Worm (Caenorhabditis elegans) whole organism, early embryonic: ENCODE results near the gene R07E5.7.

Experiments
- F13C5.2 ChIP-seq: sonication (generic microtip); optimal IDR thresholded peaks from 2 replicates; lab custom pipeline; 2017; ENCODE audit warnings: mild to moderate bottlenecking, missing genetic modification characterization, inconsistent platforms, missing compliant biosample characterization
- ama-1 ChIP-seq: fragments of 150-350 bp; optimal IDR thresholded peaks from 2 replicates; lab custom pipeline; 2014
- ets-7 ChIP-seq: sonication (generic microtip); optimal IDR thresholded peaks from 2 replicates; lab custom pipeline; 2016; ENCODE audit warnings: missing genotype, missing genetic modification characterization, missing compliant biosample characterization
- hmbx-1 ChIP-seq: sonication (generic microtip); optimal IDR thresholded peaks from 2 replicates; lab custom pipeline; 2016; ENCODE audit warnings: mild to moderate bottlenecking, missing genetic modification characterization, missing compliant biosample characterization
- pes-1 ChIP-seq: fragments of 200-800 bp; sonication (Bioruptor generic); IDR thresholded peaks from 2 replicates; pipeline ENCODE4 v1.3.6; 2022; ENCODE audit warnings: missing genetic modification reagents, missing genetic modification characterization, missing compliant biosample characterization
- scrt-1 ChIP-seq: fragments of 200-800 bp; sonication (Bioruptor generic); IDR thresholded peaks from 2 replicates; pipeline ENCODE4 v1.3.6; 2022; ENCODE audit warnings: missing genetic modification characterization, missing compliant biosample characterization
- sea-1 ChIP-seq: fragments of 200-800 bp; sonication (Bioruptor generic); conservative IDR thresholded peaks from 2 replicates; pipeline ENCODE4 v1.3.6; 2022; ENCODE audit warnings: missing genetic modification characterization, missing compliant biosample characterization
- tbx-11 ChIP-seq: fragments of 200-800 bp; sonication (Bioruptor generic); IDR thresholded peaks from 2 replicates; pipeline ENCODE4 v1.3.6; 2022; ENCODE audit warnings: missing genetic modification characterization, missing compliant biosample characterization

DNA sequence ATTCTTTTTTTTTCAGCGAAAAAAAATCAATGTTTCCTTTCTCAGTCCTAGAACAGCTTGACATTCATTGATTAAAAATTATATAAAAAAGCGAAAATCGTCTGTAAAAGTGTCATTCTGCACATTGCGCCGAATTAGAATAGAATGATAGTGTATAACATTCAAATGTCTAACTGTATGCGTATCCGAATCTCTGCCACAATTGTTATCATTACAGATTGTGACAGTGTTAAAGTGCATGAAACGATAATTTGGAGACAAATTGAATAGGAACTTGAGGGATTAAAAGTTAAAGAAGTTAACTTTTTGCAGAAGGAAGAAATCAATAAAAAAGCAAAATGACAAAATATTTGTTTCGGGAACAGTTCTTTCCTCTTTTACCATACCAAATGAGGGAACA lies 49.4 kb upstream of the R07E5.7 start:
- TF ChIP-seq ama-1 (lab: Kevin White, UChicago) (no peak), pes-1 (GFP tag; lab: Robert Waterston, UW) (no peak), tbx-11 (GFP tag; lab: Robert Waterston, UW) (no peak), sea-1 (no peak), scrt-1 (GFP tag; lab: Robert Waterston, UW) (no peak), F13C5.2 (tag; lab: Kevin White, UChicago) (no peak), hmbx-1 (no peak), ets-7 (tag; lab: Kevin White, UChicago) (no peak)
